Fruit fly (Drosophila melanogaster) whole organism, embryonic: Measurements from ENCODE around the gene RpS15Aa.
A peak's percentile ranks its signal among the peaks of the same experiment; 100 is the strongest.

Experiments
- CG10274 ChIP-seq: fragments of 200-800 bp; sonication (Bioruptor generic); optimal IDR thresholded peaks from 3 replicates; lab custom pipeline; 2017; ENCODE audit warnings: missing biosample characterization, mild to moderate bottlenecking, missing genetic modification characterization
- CG13624 ChIP-seq: fragments of 200-800 bp; sonication (Bioruptor generic); optimal IDR thresholded peaks from 2 replicates; lab custom pipeline; 2016; ENCODE audit warnings: missing biosample characterization, missing genetic modification characterization
- CG16813 ChIP-seq: fragments of 200-800 bp; sonication (Bioruptor generic); IDR thresholded peaks from 3 replicates; pipeline ENCODE4 v1.3.6; 2022; ENCODE audit warnings: missing biosample characterization, missing genetic modification characterization; ENCODE audit not compliant: partially characterized antibody
- CG31365 ChIP-seq: fragments of 200-800 bp; sonication (Bioruptor generic); optimal IDR thresholded peaks from 2 replicates; lab custom pipeline; 2018; ENCODE audit warnings: missing biosample characterization, mild to moderate bottlenecking, missing genetic modification characterization
- CG3281 ChIP-seq: fragments of 200-800 bp; sonication (Bioruptor generic); optimal IDR thresholded peaks from 3 replicates; lab custom pipeline; 2017; ENCODE audit warnings: missing biosample characterization, mild to moderate bottlenecking, missing genetic modification characterization
- CG3838 ChIP-seq: fragments of 200-800 bp; sonication (Bioruptor generic); optimal IDR thresholded peaks from 3 replicates; lab custom pipeline; 2016; ENCODE audit warnings: missing biosample characterization, missing genetic modification characterization
- CG6813 ChIP-seq: fragments of 200-800 bp; sonication (Bioruptor generic); optimal IDR thresholded peaks from 2 replicates; lab custom pipeline; 2017; ENCODE audit warnings: missing biosample characterization, missing genetic modification characterization, mild to moderate bottlenecking, moderate library complexity, missing genetic modification reagents
- CG8944 ChIP-seq: fragments of 200-800 bp; sonication (Bioruptor generic); optimal IDR thresholded peaks from 3 replicates; lab custom pipeline; 2016; ENCODE audit warnings: missing biosample characterization, missing genetic modification characterization
- CG9215 ChIP-seq: fragments of 200-800 bp; sonication (Bioruptor generic); IDR thresholded peaks from 2 replicates; pipeline ENCODE4 v1.3.6; 2022; ENCODE audit warnings: missing biosample characterization, missing genetic modification characterization
- CG9609 ChIP-seq: fragments of 200-800 bp; sonication (Bioruptor generic); optimal IDR thresholded peaks from 3 replicates; lab custom pipeline; 2016; ENCODE audit warnings: missing biosample characterization, missing genetic modification characterization
- CTCF ChIP-seq: fragments of 200-800 bp; sonication (Bioruptor generic); optimal IDR thresholded peaks from 2 replicates; lab custom pipeline; 2017; ENCODE audit warnings: missing biosample characterization, mild to moderate bottlenecking, missing genetic modification characterization, moderate library complexity
- Camta ChIP-seq: fragments of 200-800 bp; sonication (Bioruptor generic); optimal IDR thresholded peaks from 2 replicates; lab custom pipeline; 2016; ENCODE audit warnings: missing biosample characterization, missing genetic modification characterization
- CoRest ChIP-seq: fragments of 200-800 bp; sonication (Bioruptor generic); optimal IDR thresholded peaks from 3 replicates; lab custom pipeline; 2018; ENCODE audit warnings: missing biosample characterization, mild to moderate bottlenecking, missing genetic modification characterization, moderate library complexity
- Dek ChIP-seq: fragments of 200-800 bp; sonication (Bioruptor generic); optimal IDR thresholded peaks from 3 replicates; lab custom pipeline; 2019; ENCODE audit warnings: missing biosample characterization, mild to moderate bottlenecking, missing genetic modification characterization, moderate library complexity
- Doc3 ChIP-seq: fragments of 200-800 bp; sonication (Bioruptor generic); IDR thresholded peaks from 3 replicates; pipeline ENCODE4 v1.3.6; 2022; ENCODE audit warnings: missing biosample characterization, missing genetic modification characterization; ENCODE audit not compliant: partially characterized antibody
- HLH54F ChIP-seq: fragments of 200-800 bp; sonication (Bioruptor generic); optimal IDR thresholded peaks from 3 replicates; lab custom pipeline; 2016; ENCODE audit warnings: missing biosample characterization, missing genetic modification characterization
- HmgD ChIP-seq: fragments of 200-800 bp; sonication (Bioruptor generic); optimal IDR thresholded peaks from 3 replicates; lab custom pipeline; 2016; ENCODE audit warnings: missing biosample characterization, missing genetic modification characterization
- Hmx ChIP-seq: fragments of 200-800 bp; sonication (Bioruptor generic); optimal IDR thresholded peaks from 2 replicates; lab custom pipeline; 2016; ENCODE audit warnings: missing biosample characterization, missing genetic modification characterization
- Hr3 ChIP-seq: fragments of 200-800 bp; sonication (Bioruptor generic); optimal IDR thresholded peaks from 3 replicates; lab custom pipeline; 2016; ENCODE audit warnings: missing biosample characterization, missing genetic modification characterization
- Hr78 ChIP-seq, 2 experiments: fragments of 200-800 bp in 1 of 2; fragments of >200 bp in 1 of 2; sonication (Bioruptor generic) in 1 of 2; optimal IDR thresholded peaks; 2 replicates each; lab custom pipeline; 2017 to 2019; ENCODE audit warnings: missing biosample characterization in 2 of 2, missing genetic modification characterization in 2 of 2, mild to moderate bottlenecking in 1 of 2, moderate library complexity in 1 of 2
- MTF-1 ChIP-seq: fragments of 200-800 bp; sonication (Bioruptor generic); optimal IDR thresholded peaks from 2 replicates; lab custom pipeline; 2018; ENCODE audit warnings: missing biosample characterization, mild to moderate bottlenecking, missing genetic modification characterization, borderline replicate concordance
- Oli ChIP-seq: fragments of 200-800 bp; sonication (Bioruptor generic); optimal IDR thresholded peaks from 2 replicates; lab custom pipeline; 2018; ENCODE audit warnings: missing biosample characterization, mild to moderate bottlenecking, missing genetic modification characterization, moderate library complexity
- Optix ChIP-seq: fragments of 200-800 bp; sonication (Bioruptor generic); IDR thresholded peaks from 3 replicates; pipeline ENCODE4 v1.3.6; 2022; ENCODE audit warnings: missing biosample characterization, missing genetic modification characterization
- PHDP ChIP-seq: fragments of 200-800 bp; sonication (Bioruptor generic); optimal IDR thresholded peaks from 3 replicates; lab custom pipeline; 2018; ENCODE audit warnings: missing biosample characterization, mild to moderate bottlenecking, missing genetic modification characterization, moderate library complexity
- Ptx1 ChIP-seq: fragments of 200-800 bp; sonication (Bioruptor generic); IDR thresholded peaks from 2 replicates; pipeline ENCODE4 v1.3.6; 2022; ENCODE audit warnings: missing biosample characterization, missing genetic modification characterization
- Scr ChIP-seq: fragments of 200-800 bp; sonication (Bioruptor generic); IDR thresholded peaks from 2 replicates; pipeline ENCODE4 v1.3.6; 2022; ENCODE audit warnings: missing biosample characterization, missing genetic modification characterization; ENCODE audit not compliant: partially characterized antibody
- Side ChIP-seq: fragments of 200-800 bp; sonication (Bioruptor generic); optimal IDR thresholded peaks from 2 replicates; lab custom pipeline; 2016; ENCODE audit warnings: missing biosample characterization, missing genetic modification characterization
- Sry-δ ChIP-seq: fragments of 200-800 bp; sonication (Bioruptor generic); optimal IDR thresholded peaks from 2 replicates; lab custom pipeline; 2016; ENCODE audit warnings: missing biosample characterization, missing genetic modification characterization
- Vsx1 ChIP-seq: fragments of 200-800 bp; sonication (Bioruptor generic); optimal IDR thresholded peaks from 2 replicates; lab custom pipeline; 2017; ENCODE audit warnings: missing biosample characterization, mild to moderate bottlenecking, missing genetic modification characterization, missing genetic modification reagents
- cad ChIP-seq: fragments of >200 bp; optimal IDR thresholded peaks from 2 replicates; lab custom pipeline; 2017; ENCODE audit warnings: missing biosample characterization, missing genetic modification characterization
- caup ChIP-seq: fragments of 200-800 bp; sonication (Bioruptor generic); optimal IDR thresholded peaks from 3 replicates; lab custom pipeline; 2017; ENCODE audit warnings: missing biosample characterization, mild to moderate bottlenecking, missing genetic modification characterization, moderate library complexity; ENCODE audit not compliant: severe bottlenecking
- crol ChIP-seq: fragments of 200-800 bp; sonication (Bioruptor generic); IDR thresholded peaks from 2 replicates; pipeline ENCODE4 v1.3.6; 2022; ENCODE audit warnings: missing biosample characterization, missing genetic modification characterization
- dmrt99B ChIP-seq: fragments of 200-800 bp; sonication (Bioruptor generic); optimal IDR thresholded peaks from 2 replicates; lab custom pipeline; 2018; ENCODE audit warnings: missing biosample characterization, mild to moderate bottlenecking, missing genetic modification characterization, moderate library complexity
- ewg ChIP-seq: fragments of 200-800 bp; sonication (Bioruptor generic); optimal IDR thresholded peaks from 3 replicates; lab custom pipeline; 2017; ENCODE audit warnings: mild to moderate bottlenecking, missing biosample characterization, missing genetic modification reagents, missing genetic modification characterization
- fd64A ChIP-seq: fragments of 200-800 bp; sonication (Bioruptor generic); optimal IDR thresholded peaks from 3 replicates; lab custom pipeline; 2018; ENCODE audit warnings: missing biosample characterization, mild to moderate bottlenecking, missing genetic modification characterization
- fru ChIP-seq: fragments of >200 bp; optimal IDR thresholded peaks from 2 replicates; lab custom pipeline; 2017
- fu2 ChIP-seq: fragments of 200-800 bp; sonication (Bioruptor generic); optimal IDR thresholded peaks from 2 replicates; lab custom pipeline; 2016; ENCODE audit warnings: missing biosample characterization, missing genetic modification characterization
- grn ChIP-seq: fragments of 200-800 bp; sonication (Bioruptor generic); optimal IDR thresholded peaks from 3 replicates; lab custom pipeline; 2017; ENCODE audit warnings: missing biosample characterization, missing genetic modification characterization
- jumu ChIP-seq: fragments of 200-800 bp; sonication (Bioruptor generic); optimal IDR thresholded peaks from 3 replicates; lab custom pipeline; 2016; ENCODE audit warnings: missing biosample characterization, missing genetic modification characterization
- kay ChIP-seq: fragments of 200-800 bp; sonication (Bioruptor generic); optimal IDR thresholded peaks from 2 replicates; lab custom pipeline; 2016; ENCODE audit warnings: missing biosample characterization, missing genetic modification characterization
- ken ChIP-seq: fragments of 200-800 bp; sonication (Bioruptor generic); IDR thresholded peaks from 3 replicates; pipeline ENCODE4 v1.3.6; 2022; ENCODE audit warnings: missing biosample characterization, missing genetic modification characterization
- nau ChIP-seq: fragments of 200-800 bp; sonication (Bioruptor generic); optimal IDR thresholded peaks from 3 replicates; lab custom pipeline; 2017; ENCODE audit warnings: missing biosample characterization, mild to moderate bottlenecking, missing genetic modification characterization, missing genetic modification reagents
- pfk ChIP-seq: fragments of 200-800 bp; sonication (Bioruptor generic); optimal IDR thresholded peaks from 2 replicates; lab custom pipeline; 2018; ENCODE audit warnings: missing biosample characterization, mild to moderate bottlenecking, missing genetic modification characterization, moderate library complexity
- pho ChIP-seq: fragments of 200-800 bp; sonication (Bioruptor generic); optimal IDR thresholded peaks from 2 replicates; lab custom pipeline; 2016; ENCODE audit warnings: missing biosample characterization, missing genetic modification characterization
- pnt ChIP-seq: fragments of 200-800 bp; sonication (Bioruptor generic); optimal IDR thresholded peaks from 3 replicates; lab custom pipeline; 2016; ENCODE audit warnings: missing biosample characterization, missing genetic modification characterization
- ro ChIP-seq: fragments of 200-800 bp; sonication (Bioruptor generic); IDR thresholded peaks from 2 replicates; pipeline ENCODE4 v1.3.6; 2022; ENCODE audit warnings: missing biosample characterization, missing genetic modification characterization
- shn ChIP-seq: fragments of 200-800 bp; sonication (Bioruptor generic); optimal IDR thresholded peaks from 3 replicates; lab custom pipeline; 2016; ENCODE audit warnings: missing biosample characterization, missing genetic modification characterization
- sisA ChIP-seq: fragments of 200-800 bp; sonication (Bioruptor generic); IDR thresholded peaks from 2 replicates; pipeline ENCODE4 v1.3.6; 2022; ENCODE audit warnings: missing biosample characterization, missing genetic modification characterization
- slbo ChIP-seq: fragments of 200-800 bp; sonication (Bioruptor generic); IDR thresholded peaks from 2 replicates; pipeline ENCODE4 v1.3.6; 2022; ENCODE audit warnings: missing biosample characterization, missing genetic modification characterization
- stc ChIP-seq: fragments of 200-800 bp; sonication (Bioruptor generic); IDR thresholded peaks from 2 replicates; pipeline ENCODE4 v1.3.6; 2022; ENCODE audit warnings: missing biosample characterization, missing genetic modification characterization
- sug ChIP-seq: fragments of 200-800 bp; optimal IDR thresholded peaks from 2 replicates; lab custom pipeline; 2019; ENCODE audit warnings: missing biosample characterization, mild to moderate bottlenecking, missing genetic modification characterization, moderate library complexity
- tll ChIP-seq, 2 experiments: fragments of 200-800 bp in 1 of 2; fragments of >200 bp in 1 of 2; sonication (Bioruptor generic) in 1 of 2; optimal IDR thresholded peaks; 2 replicates each; lab custom pipeline; 2017 to 2019; ENCODE audit warnings: missing biosample characterization in 2 of 2, missing genetic modification characterization in 2 of 2, mild to moderate bottlenecking in 1 of 2, moderate library complexity in 1 of 2

The RpS15Aa gene

dm6 chrX:13323114-13323513 is 14.4 kb downstream of the RpS15Aa start (continued):
- TF ChIP-seq shn (GFP tag; lab: Kevin White, UChicago) = peak; percentile 60
- no peak for TF ChIP-seq CG31365 (tag; lab: Kevin White, UChicago)
- peak; percentile 57 for TF ChIP-seq CG13624 (GFP tag; lab: Kevin White, UChicago)
- peak; percentile 53 for TF ChIP-seq CG8944 (GFP tag; lab: Kevin White, UChicago)
- no peak for TF ChIP-seq grn
- TF ChIP-seq cad (GFP tag; lab: Kevin White, UChicago) = no peak
- no peak for TF ChIP-seq CG16813 (GFP tag; lab: Robert Waterston, UW)
- peak; percentile 72 for TF ChIP-seq Camta (GFP tag; lab: Kevin White, UChicago)
- TF ChIP-seq Sry-δ (GFP tag; lab: Kevin White, UChicago) = peak; percentile 28
- TF ChIP-seq CG6813 = no peak
- peak; percentile 48 for TF ChIP-seq caup (GFP tag; lab: Kevin White, UChicago)
- TF ChIP-seq Hr3 (GFP tag; lab: Kevin White, UChicago) = peak; percentile 58
- TF ChIP-seq Hr78 (GFP tag; optimal IDR thresholded peaks at IDR 0.05; lab: Kevin White, UChicago) = no peak
- no peak for TF ChIP-seq Optix (GFP tag; lab: Robert Waterston, UW)
- peak; percentile 69 for TF ChIP-seq CoRest (tag; lab: Kevin White, UChicago)
- no peak for TF ChIP-seq MTF-1 (GFP tag; lab: Kevin White, UChicago)
- TF ChIP-seq pnt = peak; percentile 45
- peak; percentile 70 for TF ChIP-seq slbo (GFP tag; lab: Robert Waterston, UW)
- peak; percentile 55 for TF ChIP-seq stc (GFP tag; lab: Robert Waterston, UW)
- TF ChIP-seq sug (tag; lab: Kevin White, UChicago) = no peak
- no peak for TF ChIP-seq Hmx (GFP tag; lab: Kevin White, UChicago)
- TF ChIP-seq Dek (tag; lab: Kevin White, UChicago) = peak; percentile 15
- TF ChIP-seq ewg (GFP tag; lab: Kevin White, UChicago) = peak; percentile 27
- no peak for TF ChIP-seq pfk
- TF ChIP-seq ken (GFP tag; lab: Robert Waterston, UW) = no peak; the same call in 2 of the 3 replicates
- TF ChIP-seq Oli (tag; lab: Kevin White, UChicago) = peak; percentile 74
- TF ChIP-seq CG10274 = no peak
- no peak for TF ChIP-seq fru (lab: Kevin White, UChicago)
- no peak for TF ChIP-seq Scr
- TF ChIP-seq dmrt99B (tag; lab: Kevin White, UChicago) = peak; percentile 78
- no peak for TF ChIP-seq Side
- TF ChIP-seq HLH54F (GFP tag; lab: Kevin White, UChicago) = peak; percentile 76
- no peak for TF ChIP-seq CTCF (GFP tag; lab: Kevin White, UChicago)
- peak; percentile 67 for TF ChIP-seq sisA (GFP tag; lab: Robert Waterston, UW)
- peak; percentile 62 for TF ChIP-seq CG9215
- TF ChIP-seq crol (GFP tag; lab: Robert Waterston, UW) = no peak
- TF ChIP-seq PHDP = peak; percentile 72
- TF ChIP-seq nau (GFP tag; lab: Kevin White, UChicago) = peak; percentile 26
- no peak for TF ChIP-seq tll (GFP tag; optimal IDR thresholded peaks at IDR 0.05; lab: Kevin White, UChicago)
- peak; percentile 21 for TF ChIP-seq jumu (GFP tag; lab: Kevin White, UChicago)
- TF ChIP-seq kay = no peak
- peak; percentile 47 for TF ChIP-seq CG9609
- no peak for TF ChIP-seq fd64A (GFP tag; lab: Kevin White, UChicago)
- peak; percentile 56 for TF ChIP-seq CG3281
- TF ChIP-seq CG3838 = no peak
- TF ChIP-seq Vsx1 = peak; percentile 5
- TF ChIP-seq fu2 (GFP tag; lab: Kevin White, UChicago) = peak; percentile 74
- no peak for TF ChIP-seq Doc3 (GFP tag; lab: Robert Waterston, UW)
- no peak for TF ChIP-seq HmgD
- TF ChIP-seq ro (GFP tag; lab: Robert Waterston, UW) = no peak
- TF ChIP-seq Ptx1 = peak; percentile 76
- peak; percentile 75 for TF ChIP-seq pho (GFP tag; lab: Kevin White, UChicago)
